Worm (Caenorhabditis elegans) whole organism, midembryonic: ENCODE results near the gene Y116F11A.1.

ENCODE experiments used
- T22C8.4 ChIP-seq: fragments of 200-800 bp; sonication (Bioruptor generic); IDR thresholded peaks from 2 replicates; pipeline ENCODE4 v1.3.6; 2022; ENCODE audit warnings: missing genetic modification characterization, missing compliant biosample characterization
- cog-1 ChIP-seq: sonication (generic microtip); optimal IDR thresholded peaks from 2 replicates; lab custom pipeline; 2016; ENCODE audit warnings: missing genetic modification characterization, missing compliant biosample characterization
- flt-1 ChIP-seq: fragments of 200-800 bp; sonication (Bioruptor generic); IDR thresholded peaks from 2 replicates; pipeline ENCODE4 v1.3.6; 2022; ENCODE audit warnings: missing genetic modification characterization, missing compliant biosample characterization
- klf-2 ChIP-seq: fragments of 200-800 bp; sonication (Bioruptor generic); conservative IDR thresholded peaks from 2 replicates; pipeline ENCODE4 v1.3.6; 2022; ENCODE audit warnings: missing genetic modification reagents, missing genetic modification characterization, missing compliant biosample characterization
- med-1 ChIP-seq: sonication (generic microtip); optimal IDR thresholded peaks from 2 replicates; lab custom pipeline; 2017; ENCODE audit warnings: missing genetic modification characterization, mild to moderate bottlenecking, missing compliant biosample characterization, antibody characterized with exemption, missing genetic modification reagents; ENCODE audit not compliant: insufficient read depth
- tab-1 ChIP-seq: fragments of 200-800 bp; sonication (Bioruptor generic); IDR thresholded peaks from 2 replicates; pipeline ENCODE4 v1.3.6; 2022; ENCODE audit warnings: missing genetic modification characterization, missing compliant biosample characterization
- ztf-23 ChIP-seq: fragments of 200-800 bp; sonication (Bioruptor generic); IDR thresholded peaks from 2 replicates; pipeline ENCODE4 v1.3.6; 2022; ENCODE audit warnings: missing genetic modification reagents, missing genetic modification characterization, missing compliant biosample characterization

- TF ChIP-seq cog-1 (tag; lab: Kevin White, UChicago) (no peak), med-1 (GFP tag; lab: Kevin White, UChicago) (no peak), flt-1 (GFP tag; lab: Robert Waterston, UW) (no peak), ztf-23 (GFP tag; lab: Robert Waterston, UW) (no peak), T22C8.4 (GFP tag; lab: Robert Waterston, UW) (no peak), tab-1 (GFP tag; lab: Robert Waterston, UW) (no peak), klf-2 (GFP tag; lab: Robert Waterston, UW) (no peak)
Measured at ce11 chrV:19708849-19709248, 21.5 kb upstream of the Y116F11A.1 start, which contains the start of gene srv-3.
